Fruit fly (Drosophila melanogaster) Kc167 (cell line): ENCODE data around the gene Mcm6.

Source experiments
- Myc ChIP-seq: fragments of >200 bp; optimal IDR thresholded peaks from 2 replicates; lab custom pipeline; 2017; ENCODE audit warnings: missing external identifiers
- Sin3A ChIP-seq: fragments of >200 bp; optimal IDR thresholded peaks from 2 replicates; lab custom pipeline; 2018; ENCODE audit warnings: missing external identifiers
- h ChIP-seq: fragments of >200 bp; optimal IDR thresholded peaks from 3 replicates; lab custom pipeline; 2018; ENCODE audit warnings: missing external identifiers
- psq ChIP-seq: fragments of >200 bp; optimal IDR thresholded peaks from 2 replicates; lab custom pipeline; 2017; ENCODE audit warnings: missing external identifiers
- ttk ChIP-seq: sonication (Bioruptor generic); optimal IDR thresholded peaks from 2 replicates; lab custom pipeline; 2017; ENCODE audit warnings: missing external identifiers

- TF ChIP-seq Myc, result no peak
- TF ChIP-seq h (lab: Kevin White, UChicago), result no peak
- no peak for TF ChIP-seq psq (lab: Kevin White, UChicago)
- TF ChIP-seq ttk (lab: Kevin White, UChicago), result no peak
- no peak for TF ChIP-seq Sin3A (lab: Kevin White, UChicago)
These were observed 24.1 kb downstream of the Mcm6 start, which contains the start of gene CG14440 for dm6 chrX:6698248-6698812.
